Fruit fly (Drosophila melanogaster): ENCODE data around the gene CG42747.

Gene CG42747

DNA sequence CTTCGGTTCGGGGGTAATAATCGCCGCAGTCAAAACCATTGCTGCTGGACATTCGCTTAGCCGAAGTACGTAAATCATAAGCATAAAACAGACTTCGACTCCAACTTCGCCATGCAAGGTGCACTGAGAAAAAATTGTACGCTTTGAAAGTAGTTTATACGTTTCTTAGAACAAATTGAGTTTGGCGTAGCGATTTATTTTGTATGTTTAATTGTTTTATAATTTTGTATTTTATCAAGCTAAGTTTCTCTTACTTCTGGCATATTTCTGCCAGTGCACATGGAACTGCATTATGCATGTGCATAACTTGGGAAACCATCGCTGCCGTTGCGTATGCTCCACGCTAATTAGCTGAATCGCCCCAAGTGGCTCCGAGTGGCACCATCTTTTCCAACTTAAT is 82.4 kb downstream of the CG42747 start (continued):
- TF ChIP-seq gce (GFP tag; IDR thresholded peaks at IDR 0.05) (no peak), abd-A (tag; optimal IDR thresholded peaks at IDR 0.05) (no peak), CG4360 (GFP tag; IDR thresholded peaks at IDR 0.05) (no peak), Sry-β (GFP tag; optimal IDR thresholded peaks at IDR 0.05) (no peak), tap (tag; optimal IDR thresholded peaks at IDR 0.05) (no peak), gsb (GFP tag; IDR thresholded peaks at IDR 0.05) (no peak), Spps (tag; optimal IDR thresholded peaks at IDR 0.05) (no peak), Gsc (GFP tag; IDR thresholded peaks at IDR 0.05) (no peak), CG8388 (GFP tag; optimal IDR thresholded peaks at IDR 0.05) (peak; percentile 30), CG12391 (tag; optimal IDR thresholded peaks at IDR 0.05) (peak; percentile 39), CG13123 (GFP tag; optimal IDR thresholded peaks at IDR 0.05) (no peak), Gug (GFP tag; IDR thresholded peaks at IDR 0.05) (no peak), Drgx (GFP tag; IDR thresholded peaks at IDR 0.05) (peak; percentile 93), CG16779 (GFP tag; IDR thresholded peaks at IDR 0.05) (no peak), chm (GFP tag; IDR thresholded peaks at IDR 0.05) (no peak), D19A (tag; optimal IDR thresholded peaks at IDR 0.05) (peak; percentile 8), ttk (GFP tag; IDR thresholded peaks at IDR 0.05) (peak; percentile 64), CG3407 (GFP tag; optimal IDR thresholded peaks at IDR 0.05) (no peak), Hsf (GFP tag; optimal IDR thresholded peaks at IDR 0.05) (no peak), MBD-R2 (GFP tag; IDR thresholded peaks at IDR 0.05) (no peak), Atf6 (GFP tag; IDR thresholded peaks at IDR 0.05) (no peak), gcm (GFP tag; optimal IDR thresholded peaks at IDR 0.05) (no peak), sqz (GFP tag; optimal IDR thresholded peaks at IDR 0.05) (no peak), BtbVII (GFP tag; optimal IDR thresholded peaks at IDR 0.05) (no peak)

DNA sequence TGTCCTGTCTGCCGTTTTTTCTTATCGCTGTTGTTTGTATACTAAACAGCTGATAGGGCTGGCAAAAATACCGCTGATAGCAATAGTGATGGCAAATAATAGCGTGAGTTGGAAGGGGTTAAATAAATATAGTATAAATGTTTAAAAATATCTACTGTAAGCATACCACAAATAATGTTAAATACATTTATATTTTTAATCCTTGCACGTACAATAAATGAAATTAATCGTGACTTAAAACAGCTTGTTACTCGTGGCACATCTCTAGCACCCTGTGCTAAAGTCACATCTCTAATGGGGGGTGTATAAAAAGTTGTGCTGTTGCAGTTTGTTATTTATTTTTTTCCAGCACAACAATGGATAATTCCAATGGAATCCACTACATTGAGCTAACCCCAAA is 88.0 kb downstream of the CG42747 start, which contains the start of the genes CG10147 and Bulli:
Gene CG10147, minus strand, starts transcription at position 20 of the 400 bp plus-strand sequence.
Gene Bulli, plus strand, starts transcription at position 277 of the 400 bp plus-strand sequence.
- TF ChIP-seq Ets97D (GFP tag; optimal IDR thresholded peaks at IDR 0.05) (peak; percentile 91), CG4617 (GFP tag; optimal IDR thresholded peaks at IDR 0.05; ENCODE audit: borderline replicate concordance) (peak; percentile 99), sqz (GFP tag; optimal IDR thresholded peaks at IDR 0.05) (peak; percentile 92), CG13287 (GFP tag; IDR thresholded peaks at IDR 0.05; ENCODE audit: partially characterized antibody) (peak; percentile 96), danr (GFP tag; IDR thresholded peaks at IDR 0.05) (peak; percentile 97), CG15269 (tag; optimal IDR thresholded peaks at IDR 0.05) (peak; percentile 96), gcm2 (GFP tag; optimal IDR thresholded peaks at IDR 0.05) (peak; percentile 91), H15 (GFP tag; IDR thresholded peaks at IDR 0.05) (peak; percentile 98), phol (tag; optimal IDR thresholded peaks at IDR 0.05) (peak; percentile 98), CG17829 (tag; optimal IDR thresholded peaks at IDR 0.05) (peak; percentile 98), CG15073 (GFP tag; optimal IDR thresholded peaks at IDR 0.05) (peak; percentile 85), Bteb2 (GFP tag; optimal IDR thresholded peaks at IDR 0.05) (peak; percentile 95), B-H1 (GFP tag; IDR thresholded peaks at IDR 0.05) (peak; percentile 96), sob (GFP tag; IDR thresholded peaks at IDR 0.05) (peak; percentile 99), CG6683 (GFP tag; optimal IDR thresholded peaks at IDR 0.05) (peak; percentile 89), Spps (tag; optimal IDR thresholded peaks at IDR 0.05) (peak; percentile 94), gro (GFP tag; optimal IDR thresholded peaks at IDR 0.05) (peak; percentile 84), Nf-YA (GFP tag; IDR thresholded peaks at IDR 0.05) (peak; percentile 90), repo (GFP tag; optimal IDR thresholded peaks at IDR 0.05) (peak; percentile 91), CG18262 (tag; optimal IDR thresholded peaks at IDR 0.05) (peak; percentile 97), Sry-δ (GFP tag; optimal IDR thresholded peaks at IDR 0.05) (peak; percentile 96), pita (GFP tag; optimal IDR thresholded peaks at IDR 0.05) (no peak), stc (GFP tag; IDR thresholded peaks at IDR 0.05) (peak; percentile 93), CG10543 (GFP tag; optimal IDR thresholded peaks at IDR 0.05) (peak; percentile 94), CG15514 (GFP tag; optimal IDR thresholded peaks at IDR 0.05) (peak; percentile 89), nerfin-1 (tag; optimal IDR thresholded peaks at IDR 0.05) (peak; percentile 96), fd3F (GFP tag; optimal IDR thresholded peaks at IDR 0.05) (peak; percentile 97), CkIIα-i1 (GFP tag; IDR thresholded peaks at IDR 0.05) (peak; percentile 64; the same call in 1 of the 2 replicates), CG1602 (GFP tag; optimal IDR thresholded peaks at IDR 0.05) (peak; percentile 99), shn (GFP tag; optimal IDR thresholded peaks at IDR 0.05) (peak; percentile 83)
